Worm (Caenorhabditis elegans) whole organism, L3 larva: ENCODE measurements around the gene swsn-4.

Source experiments
- ZK546.5 ChIP-seq: sonication (generic microtip); optimal IDR thresholded peaks from 2 replicates; lab custom pipeline; 2017; ENCODE audit warnings: missing biosample characterization, missing genetic modification characterization
- aly-2 ChIP-seq: fragments of 150-350 bp; optimal IDR thresholded peaks from 2 replicates; lab custom pipeline; 2014; ENCODE audit warnings: missing biosample characterization, missing genetic modification characterization
- ama-1 ChIP-seq: fragments of 150-350 bp; optimal IDR thresholded peaks from 2 replicates; lab custom pipeline; 2018
- ceh-28 ChIP-seq: fragments of 150-350 bp; optimal IDR thresholded peaks from 2 replicates; lab custom pipeline; 2014; ENCODE audit warnings: missing biosample characterization, missing genetic modification reagents, missing genetic modification characterization
- ceh-82 ChIP-seq: fragments of 150-350 bp; optimal IDR thresholded peaks from 2 replicates; lab custom pipeline; 2014; ENCODE audit warnings: missing biosample characterization, missing genetic modification characterization
- daf-12 ChIP-seq: fragments of 150-350 bp; optimal IDR thresholded peaks from 2 replicates; lab custom pipeline; 2014; ENCODE audit warnings: missing biosample characterization, missing genetic modification reagents, missing genetic modification characterization
- egl-5 ChIP-seq: fragments of 150-350 bp; optimal IDR thresholded peaks from 2 replicates; lab custom pipeline; 2017; ENCODE audit warnings: missing biosample characterization, missing genetic modification reagents, missing genetic modification characterization, inconsistent platforms
- elt-1 ChIP-seq: fragments of 150-350 bp; optimal IDR thresholded peaks from 2 replicates; lab custom pipeline; 2014; ENCODE audit warnings: missing biosample characterization, missing genetic modification characterization
- elt-2 ChIP-seq: sonication (generic microtip); optimal IDR thresholded peaks from 2 replicates; lab custom pipeline; 2016; ENCODE audit warnings: missing genetic modification reagents, mild to moderate bottlenecking, missing genetic modification characterization, missing compliant biosample characterization
- elt-3 ChIP-seq, 3 experiments: fragments of 150-350 bp in 1 of 3; sonication (generic microtip) in 2 of 3; optimal IDR thresholded peaks; 2 replicates in 2 of 3; 4 replicates in 1 of 3; lab custom pipeline; 2014 to 2017; ENCODE audit warnings: missing biosample characterization in 3 of 3, missing genetic modification characterization in 3 of 3
- eor-1 ChIP-seq, 2 experiments: fragments of 150-350 bp; optimal IDR thresholded peaks; 2 replicates each; lab custom pipeline; 2014 to 2018; ENCODE audit warnings: missing biosample characterization in 2 of 2, missing genetic modification characterization in 2 of 2
- fos-1 ChIP-seq: fragments of 150-350 bp; optimal IDR thresholded peaks from 2 replicates; lab custom pipeline; 2014; ENCODE audit warnings: missing biosample characterization, missing genetic modification characterization
- hmg-11 ChIP-seq: sonication (generic microtip); optimal IDR thresholded peaks from 2 replicates; lab custom pipeline; 2016; ENCODE audit warnings: missing genetic modification characterization, missing compliant biosample characterization
- jun-1 ChIP-seq: fragments of 150-350 bp; optimal IDR thresholded peaks from 2 replicates; lab custom pipeline; 2014; ENCODE audit warnings: missing biosample characterization, missing genetic modification reagents, missing genetic modification characterization
- lin-39 ChIP-seq: fragments of 150-350 bp; optimal IDR thresholded peaks from 2 replicates; lab custom pipeline; 2018; ENCODE audit warnings: missing biosample characterization, missing genetic modification reagents, missing genetic modification characterization
- lsy-12 ChIP-seq: sonication (generic microtip); optimal IDR thresholded peaks from 2 replicates; lab custom pipeline; 2016; ENCODE audit warnings: mild to moderate bottlenecking, missing genetic modification characterization, missing compliant biosample characterization
- mdl-1 ChIP-seq: fragments of 150-350 bp; optimal IDR thresholded peaks from 2 replicates; lab custom pipeline; 2014; ENCODE audit warnings: missing biosample characterization, missing genetic modification characterization
- nfya-1 ChIP-seq: sonication (generic microtip); optimal IDR thresholded peaks from 2 replicates; lab custom pipeline; 2017; ENCODE audit warnings: missing genetic modification characterization, mild to moderate bottlenecking, missing compliant biosample characterization, antibody characterized with exemption, moderate library complexity; ENCODE audit not compliant: insufficient read depth
- nhr-237 ChIP-seq: fragments of 150-350 bp; optimal IDR thresholded peaks from 2 replicates; lab custom pipeline; 2014; ENCODE audit warnings: missing biosample characterization, missing genetic modification characterization
- nhr-76 ChIP-seq: fragments of 150-350 bp; sonication (generic microtip); optimal IDR thresholded peaks from 5 replicates; lab custom pipeline; 2014; ENCODE audit warnings: missing biosample characterization, missing genetic modification characterization
- nhr-77 ChIP-seq: fragments of 150-350 bp; optimal IDR thresholded peaks from 2 replicates; lab custom pipeline; 2014; ENCODE audit warnings: missing biosample characterization, missing genetic modification characterization
- pqm-1 ChIP-seq: fragments of 150-350 bp; optimal IDR thresholded peaks from 2 replicates; lab custom pipeline; 2017; ENCODE audit warnings: missing biosample characterization, missing genetic modification characterization, inconsistent platforms
- skn-1 ChIP-seq: fragments of 150-350 bp; optimal IDR thresholded peaks from 2 replicates; lab custom pipeline; 2014; ENCODE audit warnings: missing biosample characterization, missing genetic modification characterization
- snpc-4 ChIP-seq: fragments of 150-350 bp; optimal IDR thresholded peaks from 2 replicates; lab custom pipeline; 2014; ENCODE audit warnings: missing biosample characterization, missing genetic modification characterization
- unc-39 ChIP-seq: sonication (generic microtip); optimal IDR thresholded peaks from 4 replicates; lab custom pipeline; 2017; ENCODE audit warnings: missing biosample characterization, missing genetic modification characterization
- unc-62 ChIP-seq: fragments of 150-350 bp; sonication (generic microtip); optimal IDR thresholded peaks from 4 replicates; lab custom pipeline; 2014; ENCODE audit warnings: missing biosample characterization, missing genetic modification reagents, missing genetic modification characterization
- zag-1 ChIP-seq: fragments of 150-350 bp; optimal IDR thresholded peaks from 2 replicates; lab custom pipeline; 2014; ENCODE audit warnings: missing biosample characterization, missing genetic modification characterization
- ztf-11 ChIP-seq: fragments of 150-350 bp; optimal IDR thresholded peaks from 2 replicates; lab custom pipeline; 2014; ENCODE audit warnings: missing biosample characterization, missing genetic modification characterization
- ztf-4 ChIP-seq: fragments of 150-350 bp; optimal IDR thresholded peaks from 2 replicates; lab custom pipeline; 2014; ENCODE audit warnings: missing biosample characterization, missing genetic modification characterization

Gene swsn-4

ce11 chrIV:11150844-11151243 is 25.0 kb downstream of the swsn-4 start, which contains the start of gene C08F8.2:
Gene C08F8.2, plus strand, starts transcription at chrIV:11150997.
- TF ChIP-seq nhr-237 (tag; lab: Kevin White, UChicago) (no peak), elt-3 (tag; optimal IDR thresholded peaks at IDR 0.05; lab: Kevin White, UChicago) (no peak), ama-1 (lab: Kevin White, UChicago) (peak; percentile 53)
- TF ChIP-seq, all 47 proteins: peak for 1

- peak; percentile 67 for TF ChIP-seq nfya-1
These were observed 28.7 kb downstream of the swsn-4 start, which contains the start of gene C08F8.3 for ce11 chrIV:11154425-11155114. Gene C08F8.3, plus strand, starts transcription at chrIV:11155044.

ce11 chrIV:11156526-11156925 is 30.7 kb downstream of the swsn-4 start:
- TF ChIP-seq aly-2 (tag; lab: Kevin White, UChicago) (no peak), ztf-11 (no peak), jun-1 (tag; lab: Kevin White, UChicago) (no peak), egl-5 (tag; lab: Kevin White, UChicago) (no peak), daf-12 (tag; lab: Kevin White, UChicago) (no peak), zag-1 (tag; lab: Kevin White, UChicago) (no peak), eor-1 (tag; optimal IDR thresholded peaks at IDR 0.05; lab: Kevin White, UChicago) (no peak), nhr-77 (no peak), ceh-82 (tag; lab: Kevin White, UChicago) (no peak)

ce11 chrIV:11159886-11160285 is 34.1 kb downstream of the swsn-4 start, which contains the start of gene mboa-4:
Gene mboa-4, minus strand, starts transcription at chrIV:11159986.
- no peak for TF ChIP-seq mdl-1
- TF ChIP-seq ztf-4 (tag; lab: Kevin White, UChicago), result no peak

ce11 chrIV:11160707-11161106 is 34.9 kb downstream of the swsn-4 start, which contains the start of gene C08F8.15:
Gene C08F8.15, minus strand, starts transcription at chrIV:11160807.
- TF ChIP-seq lsy-12 (tag; lab: Kevin White, UChicago), result no peak
- no peak for TF ChIP-seq fos-1
- no peak for TF ChIP-seq nhr-76
- TF ChIP-seq aly-2 (tag; lab: Kevin White, UChicago), result no peak
- TF ChIP-seq unc-39 (tag; lab: Kevin White, UChicago), result no peak
- no peak for TF ChIP-seq unc-62 (GFP tag; lab: Kevin White, UChicago)
- no peak for TF ChIP-seq elt-3 (tag; optimal IDR thresholded peaks at IDR 0.05; lab: Kevin White, UChicago)
- TF ChIP-seq nhr-237 (tag; lab: Kevin White, UChicago), result no peak
- TF ChIP-seq zag-1 (tag; lab: Kevin White, UChicago), result no peak
- no peak for TF ChIP-seq nfya-1
- TF ChIP-seq ztf-11, result no peak
- no peak for TF ChIP-seq elt-1
- no peak for TF ChIP-seq ceh-28 (tag; lab: Kevin White, UChicago)
- TF ChIP-seq nhr-77, result no peak
- TF ChIP-seq ZK546.5, result no peak
- TF ChIP-seq egl-5 (tag; lab: Kevin White, UChicago), result no peak
- TF ChIP-seq skn-1 (tag; lab: Kevin White, UChicago), result no peak
- TF ChIP-seq pqm-1 (tag; lab: Kevin White, UChicago), result no peak

- TF ChIP-seq elt-2 (tag; lab: Kevin White, UChicago), result no peak
- no peak for TF ChIP-seq elt-3 (tag; optimal IDR thresholded peaks at IDR 0.05; lab: Kevin White, UChicago)
- TF ChIP-seq ztf-4 (tag; lab: Kevin White, UChicago), result no peak
- no peak for TF ChIP-seq unc-39 (tag; lab: Kevin White, UChicago)
- TF ChIP-seq snpc-4 (tag; lab: Kevin White, UChicago), result no peak
- TF ChIP-seq aly-2 (tag; lab: Kevin White, UChicago), result no peak
- no peak for TF ChIP-seq eor-1 (tag; optimal IDR thresholded peaks at IDR 0.05; lab: Kevin White, UChicago)
- no peak for TF ChIP-seq hmg-11 (tag; lab: Kevin White, UChicago)
- no peak for TF ChIP-seq lin-39 (tag; lab: Kevin White, UChicago)
- no peak for TF ChIP-seq nhr-76
These were observed 36.6 kb downstream of the swsn-4 start, which contains the start of gene fbxb-9 for ce11 chrIV:11162451-11162850. Gene fbxb-9, minus strand, starts transcription at chrIV:11162551.
